Fruit fly (Drosophila melanogaster): Measurements from ENCODE around the gene CG10565.

DNA sequence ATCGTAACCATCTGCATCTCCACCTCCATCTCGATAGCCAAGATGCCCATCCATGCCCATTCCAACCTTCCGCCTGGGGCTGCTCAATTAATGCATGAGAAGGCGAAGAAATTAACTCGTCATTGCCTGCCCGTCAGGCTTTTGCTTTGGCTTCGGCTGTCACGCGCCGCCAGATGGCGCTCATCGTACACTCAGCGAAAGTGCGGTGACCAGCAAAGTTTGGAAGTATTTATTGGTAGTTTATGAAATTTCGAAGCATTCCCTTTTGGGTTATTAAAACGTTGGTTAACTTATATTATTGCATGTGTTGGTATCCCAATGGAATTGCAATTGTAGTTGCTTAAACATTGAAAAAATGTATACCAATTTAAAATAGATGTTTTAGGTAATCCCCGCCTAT is 45.9 kb downstream of the CG10565 start:
- TF ChIP-seq pan (optimal IDR thresholded peaks at IDR 0.05) (no peak), Rel (GFP tag; optimal IDR thresholded peaks at IDR 0.05) (no peak), Rel (tag; optimal IDR thresholded peaks at IDR 0.05) (no peak), GATAd (GFP tag; optimal IDR thresholded peaks at IDR 0.05) (no peak), CrebA (GFP tag; optimal IDR thresholded peaks at IDR 0.05; ENCODE audit: borderline replicate concordance) (no peak), usp (GFP tag; optimal IDR thresholded peaks at IDR 0.05) (no peak)
